Worm (Caenorhabditis elegans): ENCODE measurements around the gene sru-38.

- no peak for TF ChIP-seq nhr-77 (tag; optimal IDR thresholded peaks at IDR 0.05)
- no peak for TF ChIP-seq ztf-4 (tag; optimal IDR thresholded peaks at IDR 0.05)
- no peak for TF ChIP-seq ama-1 (optimal IDR thresholded peaks at IDR 0.05)
- TF ChIP-seq lsy-2 (tag; optimal IDR thresholded peaks at IDR 0.05) = no peak
- no peak for TF ChIP-seq lin-39 (tag; optimal IDR thresholded peaks at IDR 0.05)
- no peak for TF ChIP-seq ceh-82 (tag; optimal IDR thresholded peaks at IDR 0.05)
- no peak for TF ChIP-seq nhr-11 (tag; optimal IDR thresholded peaks at IDR 0.05)
- no peak for TF ChIP-seq nhr-21 (tag; optimal IDR thresholded peaks at IDR 0.05)
- no peak for TF ChIP-seq sem-4 (tag; optimal IDR thresholded peaks at IDR 0.05)
- no peak for TF ChIP-seq mab-5 (tag; optimal IDR thresholded peaks at IDR 0.05)
- TF ChIP-seq R02D3.7 (tag; optimal IDR thresholded peaks at IDR 0.05) = no peak
- no peak for TF ChIP-seq dmd-4 (tag; optimal IDR thresholded peaks at IDR 0.05)
- TF ChIP-seq egl-27 (tag; optimal IDR thresholded peaks at IDR 0.05) = no peak
- no peak for TF ChIP-seq snpc-4 (tag; optimal IDR thresholded peaks at IDR 0.05)
Measured at ce11 chrV:9794997-9795396, 40.8 kb downstream of the sru-38 start.
